Worm (Caenorhabditis elegans): ENCODE data around the gene C47E12.9.

The C47E12.9 gene

ce11 chrIV:9974392-9974791 is at the start of gene C47E12.9:
TSS of gene C47E12.9 (plus strand) at chrIV:9974692.
- no peak for TF ChIP-seq klf-2 (GFP tag; conservative IDR thresholded peaks at IDR 0.05)
- no peak for TF ChIP-seq flt-1 (GFP tag; IDR thresholded peaks at IDR 0.05)
- TF ChIP-seq ztf-29 (GFP tag; IDR thresholded peaks at IDR 0.05), result no peak
- TF ChIP-seq cog-1 (tag; optimal IDR thresholded peaks at IDR 0.05), result no peak
- no peak for TF ChIP-seq med-1 (GFP tag; optimal IDR thresholded peaks at IDR 0.05; ENCODE audit: insufficient read depth)
- TF ChIP-seq ztf-23 (GFP tag; IDR thresholded peaks at IDR 0.05), result no peak
- TF ChIP-seq ref-1 (GFP tag; conservative IDR thresholded peaks at IDR 0.05), result no peak
- no peak for TF ChIP-seq T22C8.4 (GFP tag; IDR thresholded peaks at IDR 0.05)
- no peak for TF ChIP-seq tab-1 (GFP tag; IDR thresholded peaks at IDR 0.05)

ce11 chrIV:9928180-9928896 is 46.2 kb upstream of the C47E12.9 start, which contains the start of gene dur-1:
TSS of gene dur-1 (minus strand) at chrIV:9928230.
- no peak for TF ChIP-seq ztf-23 (GFP tag; IDR thresholded peaks at IDR 0.05)
- no peak for TF ChIP-seq ref-1 (GFP tag; conservative IDR thresholded peaks at IDR 0.05)

ce11 chrIV:9932055-9932454 is 42.4 kb upstream of the C47E12.9 start, which contains the start of the genes trmt-10A and F25H8.2:
TSS of gene trmt-10A (minus strand) at chrIV:9932213.
TSS of gene F25H8.2 (plus strand) at chrIV:9932235.
- TF ChIP-seq ref-1 (GFP tag; conservative IDR thresholded peaks at IDR 0.05), result no peak
- TF ChIP-seq T22C8.4 (GFP tag; IDR thresholded peaks at IDR 0.05), result no peak
- TF ChIP-seq ztf-29 (GFP tag; IDR thresholded peaks at IDR 0.05), result no peak

- TF ChIP-seq med-1 (GFP tag; optimal IDR thresholded peaks at IDR 0.05; ENCODE audit: insufficient read depth) (no peak), tab-1 (GFP tag; IDR thresholded peaks at IDR 0.05) (no peak), cog-1 (tag; optimal IDR thresholded peaks at IDR 0.05) (no peak), ztf-23 (GFP tag; IDR thresholded peaks at IDR 0.05) (no peak), ref-1 (GFP tag; conservative IDR thresholded peaks at IDR 0.05) (no peak), klf-2 (GFP tag; conservative IDR thresholded peaks at IDR 0.05) (no peak), flt-1 (GFP tag; IDR thresholded peaks at IDR 0.05) (no peak), ztf-29 (GFP tag; IDR thresholded peaks at IDR 0.05) (no peak), T22C8.4 (GFP tag; IDR thresholded peaks at IDR 0.05) (no peak)
Measured at ce11 chrIV:9933580-9933979, 40.9 kb upstream of the C47E12.9 start, which contains the start of gene spe-29. TSS of gene spe-29 (plus strand) at chrIV:9933880.

ce11 chrIV:9943214-9943613 is 31.3 kb upstream of the C47E12.9 start:
- TF ChIP-seq ztf-23 (GFP tag; IDR thresholded peaks at IDR 0.05) (no peak), T22C8.4 (GFP tag; IDR thresholded peaks at IDR 0.05) (no peak), flt-1 (GFP tag; IDR thresholded peaks at IDR 0.05) (no peak), ztf-29 (GFP tag; IDR thresholded peaks at IDR 0.05) (no peak), cog-1 (tag; optimal IDR thresholded peaks at IDR 0.05) (no peak), ref-1 (GFP tag; conservative IDR thresholded peaks at IDR 0.05) (no peak), klf-2 (GFP tag; conservative IDR thresholded peaks at IDR 0.05) (no peak), med-1 (GFP tag; optimal IDR thresholded peaks at IDR 0.05; ENCODE audit: insufficient read depth) (no peak), tab-1 (GFP tag; IDR thresholded peaks at IDR 0.05) (no peak)

ce11 chrIV:9944279-9944678 is 30.2 kb upstream of the C47E12.9 start:
- TF ChIP-seq klf-2 (GFP tag; conservative IDR thresholded peaks at IDR 0.05) (no peak), cog-1 (tag; optimal IDR thresholded peaks at IDR 0.05) (no peak), T22C8.4 (GFP tag; IDR thresholded peaks at IDR 0.05) (no peak), med-1 (GFP tag; optimal IDR thresholded peaks at IDR 0.05; ENCODE audit: insufficient read depth) (no peak), ref-1 (GFP tag; conservative IDR thresholded peaks at IDR 0.05) (no peak), ztf-29 (GFP tag; IDR thresholded peaks at IDR 0.05) (no peak), tab-1 (GFP tag; IDR thresholded peaks at IDR 0.05) (no peak), flt-1 (GFP tag; IDR thresholded peaks at IDR 0.05) (no peak), ztf-23 (GFP tag; IDR thresholded peaks at IDR 0.05) (no peak)

ce11 chrIV:9948035-9948434 is 26.5 kb upstream of the C47E12.9 start:
- TF ChIP-seq T22C8.4 (GFP tag; IDR thresholded peaks at IDR 0.05) (no peak), klf-2 (GFP tag; conservative IDR thresholded peaks at IDR 0.05) (no peak), flt-1 (GFP tag; IDR thresholded peaks at IDR 0.05) (no peak), med-1 (GFP tag; optimal IDR thresholded peaks at IDR 0.05; ENCODE audit: insufficient read depth) (no peak), ztf-23 (GFP tag; IDR thresholded peaks at IDR 0.05) (no peak), ref-1 (GFP tag; conservative IDR thresholded peaks at IDR 0.05) (no peak), tab-1 (GFP tag; IDR thresholded peaks at IDR 0.05) (no peak), ztf-29 (GFP tag; IDR thresholded peaks at IDR 0.05) (no peak)

- no peak for TF ChIP-seq T22C8.4 (GFP tag; IDR thresholded peaks at IDR 0.05)
- no peak for TF ChIP-seq klf-2 (GFP tag; conservative IDR thresholded peaks at IDR 0.05)
- no peak for TF ChIP-seq ztf-23 (GFP tag; IDR thresholded peaks at IDR 0.05)
- no peak for TF ChIP-seq cog-1 (tag; optimal IDR thresholded peaks at IDR 0.05)
- no peak for TF ChIP-seq tab-1 (GFP tag; IDR thresholded peaks at IDR 0.05)
- TF ChIP-seq ztf-29 (GFP tag; IDR thresholded peaks at IDR 0.05), result no peak
- no peak for TF ChIP-seq med-1 (GFP tag; optimal IDR thresholded peaks at IDR 0.05; ENCODE audit: insufficient read depth)
- TF ChIP-seq flt-1 (GFP tag; IDR thresholded peaks at IDR 0.05), result no peak
- TF ChIP-seq ref-1 (GFP tag; conservative IDR thresholded peaks at IDR 0.05), result no peak
Measured at ce11 chrIV:9953333-9953732, 21.2 kb upstream of the C47E12.9 start, which contains the start of gene gon-1. TSS of gene gon-1 (minus strand) at chrIV:9953433.

- TF ChIP-seq ztf-29 (GFP tag; IDR thresholded peaks at IDR 0.05) (no peak), klf-2 (GFP tag; conservative IDR thresholded peaks at IDR 0.05) (no peak), T22C8.4 (GFP tag; IDR thresholded peaks at IDR 0.05) (no peak), ref-1 (GFP tag; conservative IDR thresholded peaks at IDR 0.05) (no peak), ztf-23 (GFP tag; IDR thresholded peaks at IDR 0.05) (no peak), flt-1 (GFP tag; IDR thresholded peaks at IDR 0.05) (no peak), cog-1 (tag; optimal IDR thresholded peaks at IDR 0.05) (no peak), med-1 (GFP tag; optimal IDR thresholded peaks at IDR 0.05; ENCODE audit: insufficient read depth) (no peak), tab-1 (GFP tag; IDR thresholded peaks at IDR 0.05) (no peak)
Measured at ce11 chrIV:9963945-9964344, 10.5 kb upstream of the C47E12.9 start, which contains the start of gene T13H10.2. TSS of gene T13H10.2 (plus strand) at chrIV:9964245.

- TF ChIP-seq T22C8.4 (GFP tag; IDR thresholded peaks at IDR 0.05) (no peak), ztf-23 (GFP tag; IDR thresholded peaks at IDR 0.05) (no peak)
Measured at ce11 chrIV:9969081-9969480, 5.4 kb upstream of the C47E12.9 start, which contains the start of the genes kin-5 and C47E12.11. TSS of gene kin-5 (minus strand) at chrIV:9969181. TSS of gene C47E12.11 (plus strand) at chrIV:9969400.
